Fruit fly (Drosophila melanogaster): ENCODE data around the gene Hacd1.

Gene Hacd1

DNA sequence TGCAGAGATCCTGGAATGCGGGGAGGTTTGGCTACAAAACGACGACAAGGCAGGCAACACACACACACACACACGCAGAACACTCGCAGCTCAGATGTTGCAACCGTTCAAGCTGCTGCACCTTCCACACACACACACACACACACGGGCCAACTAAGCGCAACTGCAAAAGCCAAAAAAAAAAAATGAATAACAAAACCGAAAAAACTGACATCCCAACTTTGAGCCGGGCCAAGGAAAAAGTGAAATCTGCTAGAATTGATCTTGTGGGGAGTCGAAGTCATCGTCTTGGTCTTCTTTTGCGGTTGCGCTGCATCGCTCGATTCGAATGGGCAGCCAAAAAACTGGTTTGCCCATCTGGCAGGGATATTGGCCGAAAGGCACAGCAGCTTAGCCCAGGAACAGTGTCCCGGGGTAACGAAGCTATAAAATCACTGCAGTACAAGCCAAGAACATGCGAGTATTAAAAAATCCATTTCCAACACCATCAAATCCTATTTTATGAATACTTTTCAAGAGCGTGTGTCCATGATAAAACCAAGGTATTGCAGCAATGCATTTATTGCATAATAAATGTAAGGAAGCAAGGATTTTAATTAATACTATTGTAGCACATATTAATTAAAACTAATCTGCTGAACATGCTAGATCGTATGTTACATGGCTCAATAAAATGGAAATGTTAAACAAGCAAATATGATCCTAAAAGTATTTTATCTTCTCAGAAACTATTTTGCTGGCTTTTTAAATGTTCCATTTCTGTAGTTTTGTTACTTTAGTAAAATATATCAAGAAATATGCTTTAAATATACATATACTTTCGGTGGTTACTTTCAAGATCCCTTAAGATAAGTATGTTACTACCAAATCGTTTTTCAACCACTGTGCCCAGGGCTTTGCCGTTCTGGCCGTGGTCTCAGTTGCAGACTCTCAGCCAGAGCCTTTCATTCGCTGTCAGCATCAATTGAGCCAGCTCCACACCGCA is 36.2 kb downstream of the Hacd1 start (continued):
- peak; percentile 83 for TF ChIP-seq Eip78C (GFP tag)
- TF ChIP-seq CG32006 (GFP tag; optimal IDR thresholded peaks at IDR 0.05), result peak; percentile 48
- no peak for TF ChIP-seq CG7368 (GFP tag; optimal IDR thresholded peaks at IDR 0.05)
- no peak for TF ChIP-seq CG11294 (GFP tag; IDR thresholded peaks at IDR 0.05)
- peak; percentile 55 for TF ChIP-seq acj6 (GFP tag; optimal IDR thresholded peaks at IDR 0.05)
- TF ChIP-seq Blimp-1 (GFP tag; optimal IDR thresholded peaks at IDR 0.05), result peak; percentile 84
- TF ChIP-seq CG34406 (GFP tag; optimal IDR thresholded peaks at IDR 0.05), result peak; percentile 26
- TF ChIP-seq CG3032 (tag; optimal IDR thresholded peaks at IDR 0.05), result peak; percentile 13
- TF ChIP-seq CG6163 (GFP tag; IDR thresholded peaks at IDR 0.05), result 0 out of 3 replicates have a peak, but pooled peaks have one; percentile 36
- no peak for TF ChIP-seq spab (GFP tag; optimal IDR thresholded peaks at IDR 0.05)
- peak; percentile 7 for TF ChIP-seq CG3919 (GFP tag; optimal IDR thresholded peaks at IDR 0.05)
- TF ChIP-seq dac (GFP tag; optimal IDR thresholded peaks at IDR 0.05), result no peak
- TF ChIP-seq Sox102F (GFP tag; optimal IDR thresholded peaks at IDR 0.05), result peak; percentile 27
- peak; percentile 15 for TF ChIP-seq pdm3 (GFP tag; optimal IDR thresholded peaks at IDR 0.05)
- TF ChIP-seq achi (GFP tag; optimal IDR thresholded peaks at IDR 0.05), result peak; percentile 40
- TF ChIP-seq lz (GFP tag; optimal IDR thresholded peaks at IDR 0.05), result peak; percentile 61
- peak; percentile 67 for TF ChIP-seq fd59A (GFP tag; optimal IDR thresholded peaks at IDR 0.05)
- peak; percentile 31 for TF ChIP-seq CG31627 (GFP tag; optimal IDR thresholded peaks at IDR 0.05)
- TF ChIP-seq Gug (GFP tag; IDR thresholded peaks at IDR 0.05), result no peak
- TF ChIP-seq CG11902 (GFP tag; optimal IDR thresholded peaks at IDR 0.05), result no peak
- TF ChIP-seq CG1621 (tag; optimal IDR thresholded peaks at IDR 0.05), result no peak
- no peak for TF ChIP-seq vri (GFP tag; optimal IDR thresholded peaks at IDR 0.05)
- peak in 1 of 2 experiments; percentile 5 for TF ChIP-seq salr (GFP tag; optimal IDR thresholded peaks at IDR 0.05)
- TF ChIP-seq CG6276 (GFP tag; optimal IDR thresholded peaks at IDR 0.05), result peak; percentile 14
- TF ChIP-seq net (GFP tag; optimal IDR thresholded peaks at IDR 0.05), result no peak
- peak; percentile 9 for TF ChIP-seq CG6854 (GFP tag; optimal IDR thresholded peaks at IDR 0.05)
- peak; percentile 39 for TF ChIP-seq CG8632 (GFP tag; optimal IDR thresholded peaks at IDR 0.05)
- peak; percentile 21 for TF ChIP-seq Hr4 (GFP tag; optimal IDR thresholded peaks at IDR 0.05)
- peak; percentile 57 for TF ChIP-seq Eip75B (GFP tag; optimal IDR thresholded peaks at IDR 0.05)
- peak; percentile 54 for TF ChIP-seq Met (GFP tag; optimal IDR thresholded peaks at IDR 0.05)
- peak; percentile 1 to 50 for TF ChIP-seq ss (GFP tag; optimal IDR thresholded peaks at IDR 0.05)
- TF ChIP-seq esn (GFP tag; optimal IDR thresholded peaks at IDR 0.05), result peak; percentile 77
- no peak for TF ChIP-seq CG4318 (GFP tag; optimal IDR thresholded peaks at IDR 0.05)
- no peak for TF ChIP-seq cyc (GFP tag; optimal IDR thresholded peaks at IDR 0.05)
- no peak for TF ChIP-seq CG11762 (GFP tag; optimal IDR thresholded peaks at IDR 0.05; ENCODE audit: insufficient read depth)
- TF ChIP-seq CG15336 (GFP tag; IDR thresholded peaks at IDR 0.05), result no peak
- no peak for TF ChIP-seq Eip93F (GFP tag; optimal IDR thresholded peaks at IDR 0.05)
- TF ChIP-seq Lpt (GFP tag; optimal IDR thresholded peaks at IDR 0.05), result peak; percentile 24
- TF ChIP-seq CG16779 (tag; optimal IDR thresholded peaks at IDR 0.05), result no peak
- no peak for TF ChIP-seq fd85E (GFP tag; optimal IDR thresholded peaks at IDR 0.05)
- TF ChIP-seq CG9139 (GFP tag; optimal IDR thresholded peaks at IDR 0.05), result no peak

All from whole organism, prepupa.